Worm (Caenorhabditis elegans) whole organism, L2 larva: ENCODE measurements around the gene mob-1.
A peak's percentile ranks its signal among the peaks of the same experiment; 100 is the strongest.

ENCODE experiments used
- C34F6.9 ChIP-seq: fragments of 150-350 bp; optimal IDR thresholded peaks from 2 replicates; lab custom pipeline; 2014; ENCODE audit warnings: missing biosample characterization, missing genetic modification characterization
- F13H6.1 ChIP-seq: sonication (generic microtip); optimal IDR thresholded peaks from 2 replicates; lab custom pipeline; 2016; ENCODE audit warnings: missing genetic modification characterization, missing compliant biosample characterization
- Y55F3AM.14 ChIP-seq: fragments of 200-800 bp; sonication (Bioruptor generic); optimal IDR thresholded peaks from 2 replicates; lab custom pipeline; 2018; ENCODE audit warnings: mild to moderate bottlenecking, missing genetic modification characterization, missing compliant biosample characterization
- ZK546.5 ChIP-seq: sonication (generic microtip); optimal IDR thresholded peaks from 2 replicates; lab custom pipeline; 2017; ENCODE audit warnings: missing biosample characterization, missing genetic modification characterization
- alr-1 ChIP-seq: fragments of 150-350 bp; optimal IDR thresholded peaks from 2 replicates; lab custom pipeline; 2014; ENCODE audit warnings: missing biosample characterization, missing genetic modification characterization
- aly-2 ChIP-seq: fragments of 150-350 bp; optimal IDR thresholded peaks from 2 replicates; lab custom pipeline; 2014; ENCODE audit warnings: missing biosample characterization, missing genetic modification characterization
- ama-1 ChIP-seq: fragments of 150-350 bp; optimal IDR thresholded peaks from 2 replicates; lab custom pipeline; 2018; ENCODE audit warnings: inconsistent platforms
- blmp-1 ChIP-seq: sonication (generic microtip); optimal IDR thresholded peaks from 2 replicates; lab custom pipeline; 2017; ENCODE audit warnings: missing genetic modification characterization, mild to moderate bottlenecking, missing compliant biosample characterization, antibody characterized with exemption, moderate library complexity; ENCODE audit not compliant: insufficient read depth
- ceh-16 ChIP-seq: fragments of 150-350 bp; optimal IDR thresholded peaks from 2 replicates; lab custom pipeline; 2014; ENCODE audit warnings: missing biosample characterization, missing genetic modification characterization
- crh-2 ChIP-seq: sonication (generic microtip); optimal IDR thresholded peaks from 2 replicates; lab custom pipeline; 2017; ENCODE audit warnings: missing biosample characterization, missing genetic modification characterization
- dmd-4 ChIP-seq: sonication (generic microtip); optimal IDR thresholded peaks from 2 replicates; lab custom pipeline; 2017; ENCODE audit warnings: missing biosample characterization, missing genetic modification characterization
- egl-27 ChIP-seq: sonication (generic microtip); optimal IDR thresholded peaks from 3 replicates; lab custom pipeline; 2017; ENCODE audit warnings: missing biosample characterization, missing genetic modification reagents, missing genetic modification characterization
- elt-1 ChIP-seq: fragments of 150-350 bp; optimal IDR thresholded peaks from 2 replicates; lab custom pipeline; 2014; ENCODE audit warnings: missing biosample characterization, missing genetic modification characterization
- elt-3 ChIP-seq: sonication (generic microtip); optimal IDR thresholded peaks from 2 replicates; lab custom pipeline; 2017; ENCODE audit warnings: missing biosample characterization, missing genetic modification characterization
- fos-1 ChIP-seq: fragments of 150-350 bp; optimal IDR thresholded peaks from 2 replicates; lab custom pipeline; 2014; ENCODE audit warnings: missing biosample characterization, missing genetic modification characterization
- gmeb-1 ChIP-seq: fragments of 150-350 bp; optimal IDR thresholded peaks from 2 replicates; lab custom pipeline; 2014; ENCODE audit warnings: missing biosample characterization, missing genetic modification characterization
- lin-11 ChIP-seq: fragments of 150-350 bp; sonication (generic microtip); optimal IDR thresholded peaks from 2 replicates; lab custom pipeline; 2014; ENCODE audit warnings: missing biosample characterization, missing genetic modification characterization, inconsistent platforms, mixed read lengths
- lin-39 ChIP-seq: fragments of 150-350 bp; optimal IDR thresholded peaks from 2 replicates; lab custom pipeline; 2014; ENCODE audit warnings: missing biosample characterization, missing genetic modification reagents, missing genetic modification characterization
- lsy-2 ChIP-seq, 2 experiments: fragments of 150-350 bp in 1 of 2; sonication (generic microtip) in 1 of 2; optimal IDR thresholded peaks; 2 replicates each; lab custom pipeline; 2014 to 2017; ENCODE audit warnings: missing biosample characterization in 2 of 2, missing genetic modification characterization in 2 of 2
- mab-5 ChIP-seq: fragments of 150-350 bp; optimal IDR thresholded peaks from 2 replicates; lab custom pipeline; 2014; ENCODE audit warnings: missing biosample characterization, missing genetic modification characterization
- mbf-1 ChIP-seq: sonication (generic microtip); optimal IDR thresholded peaks from 2 replicates; lab custom pipeline; 2017; ENCODE audit warnings: missing biosample characterization, missing genetic modification characterization
- mdl-1 ChIP-seq, 2 experiments: fragments of 150-350 bp in 1 of 2; sonication (generic microtip) in 1 of 2; optimal IDR thresholded peaks; 2 replicates each; lab custom pipeline; 2017; ENCODE audit warnings: missing biosample characterization in 2 of 2, missing genetic modification characterization in 2 of 2
- nhr-10 ChIP-seq: sonication (generic microtip); optimal IDR thresholded peaks from 2 replicates; lab custom pipeline; 2017; ENCODE audit warnings: missing biosample characterization, missing genetic modification characterization
- nhr-11 ChIP-seq: fragments of 150-350 bp; optimal IDR thresholded peaks from 2 replicates; lab custom pipeline; 2014; ENCODE audit warnings: missing biosample characterization, missing genetic modification characterization
- nhr-12 ChIP-seq: fragments of 150-350 bp; optimal IDR thresholded peaks from 2 replicates; lab custom pipeline; 2014; ENCODE audit warnings: missing biosample characterization, missing genetic modification characterization
- nhr-129 ChIP-seq: fragments of 150-350 bp; optimal IDR thresholded peaks from 2 replicates; lab custom pipeline; 2014; ENCODE audit warnings: missing biosample characterization, missing genetic modification characterization
- nhr-21 ChIP-seq: fragments of 150-350 bp; optimal IDR thresholded peaks from 2 replicates; lab custom pipeline; 2014; ENCODE audit warnings: missing biosample characterization, missing genetic modification characterization
- nhr-23 ChIP-seq: fragments of 150-350 bp; optimal IDR thresholded peaks from 2 replicates; lab custom pipeline; 2014; ENCODE audit warnings: missing biosample characterization, missing genetic modification reagents, missing genetic modification characterization
- nhr-237 ChIP-seq: fragments of 150-350 bp; optimal IDR thresholded peaks from 2 replicates; lab custom pipeline; 2014; ENCODE audit warnings: missing biosample characterization, missing genetic modification characterization
- nhr-25 ChIP-seq: fragments of 150-350 bp; sonication (generic microtip); optimal IDR thresholded peaks from 3 replicates; lab custom pipeline; 2014; ENCODE audit warnings: missing biosample characterization, missing genetic modification characterization
- nhr-6 ChIP-seq: fragments of 150-350 bp; optimal IDR thresholded peaks from 2 replicates; lab custom pipeline; 2014; ENCODE audit warnings: missing biosample characterization, missing genetic modification characterization
- nhr-77 ChIP-seq: fragments of 150-350 bp; optimal IDR thresholded peaks from 2 replicates; lab custom pipeline; 2014; ENCODE audit warnings: missing biosample characterization, missing genetic modification characterization
- sem-4 ChIP-seq: fragments of 150-350 bp; optimal IDR thresholded peaks from 2 replicates; lab custom pipeline; 2014; ENCODE audit warnings: missing biosample characterization, missing genetic modification reagents, missing genetic modification characterization
- skn-1 ChIP-seq: sonication (generic microtip); optimal IDR thresholded peaks from 2 replicates; lab custom pipeline; 2017; ENCODE audit warnings: missing biosample characterization, missing genetic modification characterization
- sma-3 ChIP-seq: sonication (generic microtip); optimal IDR thresholded peaks from 2 replicates; lab custom pipeline; 2016; ENCODE audit warnings: missing genetic modification reagents, missing genetic modification characterization, missing compliant biosample characterization
- sma-9 ChIP-seq, 2 experiments: fragments of 150-350 bp in 1 of 2; sonication (generic microtip) in 1 of 2; optimal IDR thresholded peaks; 2 replicates each; lab custom pipeline; 2014 to 2016; ENCODE audit warnings: missing genetic modification characterization in 2 of 2, mild to moderate bottlenecking in 1 of 2, missing biosample characterization in 1 of 2, missing compliant biosample characterization in 1 of 2, missing genetic modification reagents in 1 of 2, moderate library complexity in 1 of 2
- snpc-4 ChIP-seq: fragments of 150-350 bp; optimal IDR thresholded peaks from 2 replicates; lab custom pipeline; 2014; ENCODE audit warnings: missing biosample characterization, missing genetic modification characterization
- unc-39 ChIP-seq: fragments of 150-350 bp; optimal IDR thresholded peaks from 2 replicates; lab custom pipeline; 2014; ENCODE audit warnings: missing biosample characterization, missing genetic modification characterization
- unc-55 ChIP-seq: fragments of 150-350 bp; sonication (generic microtip); optimal IDR thresholded peaks from 3 replicates; lab custom pipeline; 2014; ENCODE audit warnings: missing biosample characterization, missing genetic modification reagents, missing genetic modification characterization
- unc-62 ChIP-seq: fragments of 150-350 bp; optimal IDR thresholded peaks from 2 replicates; lab custom pipeline; 2014; ENCODE audit warnings: missing biosample characterization, missing genetic modification reagents, missing genetic modification characterization
- zag-1 ChIP-seq: fragments of 150-350 bp; optimal IDR thresholded peaks from 2 replicates; lab custom pipeline; 2014; ENCODE audit warnings: missing biosample characterization, missing genetic modification characterization
- ztf-1 ChIP-seq: fragments of 200-800 bp; sonication (Bioruptor generic); conservative IDR thresholded peaks from 2 replicates; pipeline ENCODE4 v1.3.6; 2022; ENCODE audit warnings: missing genetic modification characterization, missing compliant biosample characterization
- ztf-11 ChIP-seq: sonication (generic microtip); optimal IDR thresholded peaks from 2 replicates; lab custom pipeline; 2017; ENCODE audit warnings: missing biosample characterization, missing genetic modification characterization
- ztf-4 ChIP-seq: fragments of 150-350 bp; optimal IDR thresholded peaks from 2 replicates; lab custom pipeline; 2014; ENCODE audit warnings: missing biosample characterization, missing genetic modification characterization

Gene mob-1

ce11 chrIV:11892545-11892944, 32.2 kb downstream of the mob-1 start:
- TF ChIP-seq unc-39 (no peak), elt-1 (tag; lab: Kevin White, UChicago) (no peak), ztf-4 (no peak), nhr-23 (tag; lab: Kevin White, UChicago) (no peak), gmeb-1 (no peak), ceh-16 (tag; lab: Kevin White, UChicago) (no peak), dmd-4 (no peak), nhr-11 (tag; lab: Kevin White, UChicago) (no peak), Y55F3AM.14 (GFP tag; lab: Kevin White, UChicago) (no peak), sem-4 (no peak), lsy-2 (tag; optimal IDR thresholded peaks at IDR 0.05; lab: Kevin White, UChicago) (no peak), sma-9 (GFP tag; optimal IDR thresholded peaks at IDR 0.05; lab: Kevin White, UChicago) (no peak), sma-9 (tag; optimal IDR thresholded peaks at IDR 0.05; lab: Kevin White, UChicago) (no peak), nhr-6 (tag; lab: Kevin White, UChicago) (no peak), nhr-77 (tag; lab: Kevin White, UChicago) (no peak), nhr-25 (no peak)

ce11 chrIV:11893336-11893735, 33.0 kb downstream of the mob-1 start:
- TF ChIP-seq nhr-21 (tag; lab: Kevin White, UChicago): no peak
- no peak for TF ChIP-seq C34F6.9 (tag; lab: Kevin White, UChicago)
- no peak for TF ChIP-seq nhr-25
- TF ChIP-seq mab-5 (tag; lab: Kevin White, UChicago): no peak
- no peak for TF ChIP-seq sma-9 (GFP tag; optimal IDR thresholded peaks at IDR 0.05; lab: Kevin White, UChicago)
- no peak for TF ChIP-seq sma-9 (tag; optimal IDR thresholded peaks at IDR 0.05; lab: Kevin White, UChicago)
- TF ChIP-seq aly-2 (tag; lab: Kevin White, UChicago): no peak
- TF ChIP-seq ztf-1 (GFP tag; lab: Robert Waterston, UW): no peak
- TF ChIP-seq ceh-16 (tag; lab: Kevin White, UChicago): no peak
- TF ChIP-seq nhr-237 (tag; lab: Kevin White, UChicago): no peak
- TF ChIP-seq F13H6.1 (tag; lab: Kevin White, UChicago): no peak
- no peak for TF ChIP-seq egl-27 (tag; lab: Kevin White, UChicago)
- no peak for TF ChIP-seq nhr-10 (tag; lab: Kevin White, UChicago)
- TF ChIP-seq blmp-1: no peak

- TF ChIP-seq lsy-2 (tag; optimal IDR thresholded peaks at IDR 0.05; lab: Kevin White, UChicago): peak in 1 of 2 experiments; percentile 58
- peak; percentile 73 for TF ChIP-seq nhr-25
- no peak for TF ChIP-seq sem-4
- TF ChIP-seq nhr-237 (tag; lab: Kevin White, UChicago): no peak
- no peak for TF ChIP-seq egl-27 (tag; lab: Kevin White, UChicago)
- no peak for TF ChIP-seq ZK546.5
- TF ChIP-seq skn-1 (tag; lab: Kevin White, UChicago): no peak
- peak; percentile 84 for TF ChIP-seq nhr-21 (tag; lab: Kevin White, UChicago)
- TF ChIP-seq nhr-10 (tag; lab: Kevin White, UChicago): no peak
- no peak for TF ChIP-seq F13H6.1 (tag; lab: Kevin White, UChicago)
- TF ChIP-seq C34F6.9 (tag; lab: Kevin White, UChicago): no peak
- TF ChIP-seq sma-9 (GFP tag; optimal IDR thresholded peaks at IDR 0.05; lab: Kevin White, UChicago): peak; percentile 79
- no peak for TF ChIP-seq sma-9 (tag; optimal IDR thresholded peaks at IDR 0.05; lab: Kevin White, UChicago)
- no peak for TF ChIP-seq nhr-6 (tag; lab: Kevin White, UChicago)
- TF ChIP-seq blmp-1: peak; percentile 16
- TF ChIP-seq ceh-16 (tag; lab: Kevin White, UChicago): no peak
- no peak for TF ChIP-seq zag-1
- no peak for TF ChIP-seq sma-3 (GFP tag; lab: Kevin White, UChicago)
- TF ChIP-seq aly-2 (tag; lab: Kevin White, UChicago): no peak
- peak; percentile 72 for TF ChIP-seq fos-1
- no peak for TF ChIP-seq dmd-4
- TF ChIP-seq unc-55 (GFP tag; lab: Kevin White, UChicago): no peak
- no peak for TF ChIP-seq ama-1 (lab: Kevin White, UChicago)
- TF ChIP-seq elt-1 (tag; lab: Kevin White, UChicago): no peak
- no peak for TF ChIP-seq nhr-129 (tag; lab: Kevin White, UChicago)
- TF ChIP-seq mdl-1 (tag; optimal IDR thresholded peaks at IDR 0.05; lab: Kevin White, UChicago): no peak
- no peak for TF ChIP-seq nhr-12 (tag; lab: Kevin White, UChicago)
- no peak for TF ChIP-seq ztf-11 (tag; lab: Kevin White, UChicago)
- TF ChIP-seq lin-11: no peak
- TF ChIP-seq gmeb-1: no peak
- no peak for TF ChIP-seq mab-5 (tag; lab: Kevin White, UChicago)
- no peak for TF ChIP-seq crh-2 (tag; lab: Kevin White, UChicago)
- no peak for TF ChIP-seq ztf-4
- no peak for TF ChIP-seq nhr-11 (tag; lab: Kevin White, UChicago)
- TF ChIP-seq ztf-1 (GFP tag; lab: Robert Waterston, UW): no peak
- no peak for TF ChIP-seq nhr-23 (tag; lab: Kevin White, UChicago)
- TF ChIP-seq mbf-1 (tag; lab: Kevin White, UChicago): no peak
- TF ChIP-seq alr-1 (tag; lab: Kevin White, UChicago): no peak
- no peak for TF ChIP-seq unc-62 (GFP tag; lab: Kevin White, UChicago)
- no peak for TF ChIP-seq Y55F3AM.14 (GFP tag; lab: Kevin White, UChicago)
- no peak for TF ChIP-seq elt-3 (tag; lab: Kevin White, UChicago)
- no peak for TF ChIP-seq snpc-4 (tag; lab: Kevin White, UChicago)
- no peak for TF ChIP-seq nhr-77 (tag; lab: Kevin White, UChicago)
- TF ChIP-seq lin-39: no peak
These were observed 37.4 kb downstream of the mob-1 start for ce11 chrIV:11897710-11898109.
